Worm (Caenorhabditis elegans) whole organism, young adult: ENCODE data around the gene T06E6.15.

Experiments used
- B0035.1 ChIP-seq: sonication (generic microtip); optimal IDR thresholded peaks from 2 replicates; lab custom pipeline; 2016; ENCODE audit warnings: missing genetic modification characterization, mild to moderate bottlenecking, missing compliant biosample characterization, missing genotype, missing genetic modification reagents
- C17E4.6 ChIP-seq: fragments of 200-800 bp; sonication (Bioruptor generic); IDR thresholded peaks from 2 replicates; pipeline ENCODE4 v1.3.6; 2022; ENCODE audit warnings: missing genetic modification reagents, missing genetic modification characterization, missing compliant biosample characterization
- F22D6.2 ChIP-seq: sonication (generic microtip); optimal IDR thresholded peaks from 2 replicates; lab custom pipeline; 2016; ENCODE audit warnings: mild to moderate bottlenecking, missing genetic modification characterization, missing compliant biosample characterization
- F23B12.7 ChIP-seq: sonication (generic microtip); optimal IDR thresholded peaks from 2 replicates; lab custom pipeline; 2017; ENCODE audit warnings: missing genetic modification characterization, mild to moderate bottlenecking, missing compliant biosample characterization, antibody characterized with exemption, moderate library complexity; ENCODE audit not compliant: insufficient read depth
- F37B4.10 ChIP-seq: fragments of 200-800 bp; sonication (Bioruptor generic); IDR thresholded peaks from 2 replicates; pipeline ENCODE4 v1.3.6; 2022; ENCODE audit warnings: missing genetic modification characterization, missing compliant biosample characterization
- F49E8.2 ChIP-seq: sonication (generic microtip); optimal IDR thresholded peaks from 3 replicates; lab custom pipeline; 2017; ENCODE audit warnings: missing genetic modification characterization, mild to moderate bottlenecking, missing compliant biosample characterization, antibody characterized with exemption, moderate library complexity; ENCODE audit not compliant: insufficient read depth
- F57C9.4 ChIP-seq: sonication (generic microtip); optimal IDR thresholded peaks from 2 replicates; lab custom pipeline; 2017; ENCODE audit warnings: mild to moderate bottlenecking, missing genetic modification characterization, missing compliant biosample characterization
- K12H6.12 ChIP-seq: fragments of 200-800 bp; sonication (Bioruptor generic); optimal IDR thresholded peaks from 2 replicates; lab custom pipeline; 2018; ENCODE audit warnings: mild to moderate bottlenecking, missing genetic modification characterization, missing compliant biosample characterization
- T07F8.4 ChIP-seq: sonication (generic microtip); optimal IDR thresholded peaks from 2 replicates; lab custom pipeline; 2016; ENCODE audit warnings: mild to moderate bottlenecking, missing genetic modification characterization, moderate library complexity, missing compliant biosample characterization
- Y53F4B.3 ChIP-seq: fragments of 200-800 bp; sonication (Bioruptor generic); IDR thresholded peaks from 2 replicates; pipeline ENCODE4 v1.3.6; 2022; ENCODE audit warnings: missing genetic modification reagents, missing genetic modification characterization, missing compliant biosample characterization
- Y79H2A.3 ChIP-seq: fragments of 200-800 bp; sonication (Bioruptor generic); conservative IDR thresholded peaks from 2 replicates; pipeline ENCODE4 v1.3.6; 2022; ENCODE audit warnings: missing genetic modification reagents, missing genetic modification characterization, missing compliant biosample characterization
- Y95B8A.8 ChIP-seq: fragments of 200-800 bp; sonication (Bioruptor generic); IDR thresholded peaks from 2 replicates; pipeline ENCODE4 v1.3.6; 2022; ENCODE audit warnings: missing genetic modification reagents, missing genetic modification characterization, missing compliant biosample characterization
- akir-1 ChIP-seq: fragments of 200-800 bp; sonication (Bioruptor generic); optimal IDR thresholded peaks from 2 replicates; lab custom pipeline; 2018; ENCODE audit warnings: mild to moderate bottlenecking, missing genetic modification characterization, moderate library complexity, missing compliant biosample characterization
- aptf-2 ChIP-seq: fragments of 200-800 bp; sonication (Bioruptor generic); conservative IDR thresholded peaks from 2 replicates; pipeline ENCODE4 v1.3.6; 2022; ENCODE audit warnings: missing genetic modification reagents, missing genetic modification characterization, missing compliant biosample characterization
- athp-1 ChIP-seq: sonication (generic microtip); optimal IDR thresholded peaks from 2 replicates; lab custom pipeline; 2017; ENCODE audit warnings: mild to moderate bottlenecking, missing genetic modification characterization, missing compliant biosample characterization
- attf-3 ChIP-seq: fragments of 200-800 bp; sonication (Bioruptor generic); conservative IDR thresholded peaks from 2 replicates; pipeline ENCODE4 v1.3.6; 2022; ENCODE audit warnings: missing genetic modification reagents, missing genetic modification characterization, missing compliant biosample characterization
- ccch-3 ChIP-seq: fragments of 200-800 bp; sonication (Bioruptor generic); optimal IDR thresholded peaks from 2 replicates; lab custom pipeline; 2018; ENCODE audit warnings: mild to moderate bottlenecking, missing genetic modification characterization, missing compliant biosample characterization
- ceh-40 ChIP-seq: fragments of 200-800 bp; sonication (Bioruptor generic); IDR thresholded peaks from 2 replicates; pipeline ENCODE4 v1.3.6; 2022; ENCODE audit warnings: missing genetic modification characterization, missing compliant biosample characterization
- chd-7 ChIP-seq: sonication (generic microtip); optimal IDR thresholded peaks from 2 replicates; lab custom pipeline; 2016; ENCODE audit warnings: mild to moderate bottlenecking, missing genetic modification characterization, moderate library complexity, missing compliant biosample characterization
- dpl-1 ChIP-seq: fragments of 150-350 bp; optimal IDR thresholded peaks from 2 replicates; lab custom pipeline; 2014; ENCODE audit warnings: missing biosample characterization, missing genetic modification reagents, missing genetic modification characterization
- efl-1 ChIP-seq: fragments of 150-350 bp; optimal IDR thresholded peaks from 2 replicates; lab custom pipeline; 2014; ENCODE audit warnings: missing biosample characterization, missing genetic modification reagents, missing genetic modification characterization
- egl-18 ChIP-seq: fragments of 200-800 bp; sonication (Bioruptor generic); IDR thresholded peaks from 2 replicates; pipeline ENCODE4 v1.3.6; 2022; ENCODE audit warnings: missing genetic modification reagents, missing genetic modification characterization, missing compliant biosample characterization
- ekl-4 ChIP-seq: fragments of 200-800 bp; sonication (Bioruptor generic); IDR thresholded peaks from 2 replicates; pipeline ENCODE4 v1.3.6; 2022; ENCODE audit warnings: missing genetic modification reagents, missing genetic modification characterization, missing compliant biosample characterization
- him-1 ChIP-seq: sonication (generic microtip); optimal IDR thresholded peaks from 2 replicates; lab custom pipeline; 2016; ENCODE audit warnings: missing genotype, missing genetic modification reagents, missing genetic modification characterization, missing compliant biosample characterization
- hlh-12 ChIP-seq: sonication (generic microtip); optimal IDR thresholded peaks from 2 replicates; lab custom pipeline; 2016; ENCODE audit warnings: missing genetic modification characterization, missing compliant biosample characterization
- let-526 ChIP-seq: fragments of 200-800 bp; sonication (Bioruptor generic); IDR thresholded peaks from 2 replicates; pipeline ENCODE4 v1.3.6; 2022; ENCODE audit warnings: missing genetic modification reagents, missing genetic modification characterization, missing compliant biosample characterization
- lin-26 ChIP-seq: fragments of 200-800 bp; sonication (Bioruptor generic); IDR thresholded peaks from 2 replicates; pipeline ENCODE4 v1.3.6; 2022; ENCODE audit warnings: missing genetic modification reagents, missing genetic modification characterization, missing compliant biosample characterization
- madf-10 ChIP-seq: sonication (generic microtip); optimal IDR thresholded peaks from 2 replicates; lab custom pipeline; 2016; ENCODE audit warnings: mild to moderate bottlenecking, missing genetic modification characterization, missing compliant biosample characterization
- madf-6 ChIP-seq: fragments of 200-800 bp; sonication (Bioruptor generic); IDR thresholded peaks from 2 replicates; pipeline ENCODE4 v1.3.6; 2022; ENCODE audit warnings: missing genetic modification reagents, missing genetic modification characterization, missing compliant biosample characterization
- madf-8 ChIP-seq: fragments of 200-800 bp; sonication (Bioruptor generic); conservative IDR thresholded peaks from 2 replicates; pipeline ENCODE4 v1.3.6; 2022; ENCODE audit warnings: missing genetic modification reagents, missing genetic modification characterization, missing compliant biosample characterization
- mcd-1 ChIP-seq: fragments of 200-800 bp; sonication (Bioruptor generic); IDR thresholded peaks from 2 replicates; pipeline ENCODE4 v1.3.6; 2022; ENCODE audit warnings: missing genetic modification reagents, missing genetic modification characterization, missing compliant biosample characterization
- mel-28 ChIP-seq: sonication (generic microtip); optimal IDR thresholded peaks from 2 replicates; lab custom pipeline; 2016; ENCODE audit warnings: borderline replicate concordance, mild to moderate bottlenecking, missing genetic modification characterization, missing compliant biosample characterization
- pha-4 ChIP-seq: fragments of 150-350 bp; sonication (generic microtip); optimal IDR thresholded peaks from 2 replicates; lab custom pipeline; 2014; ENCODE audit warnings: missing biosample characterization, missing genetic modification reagents, missing genetic modification characterization
- rpc-1 ChIP-seq, 2 experiments: fragments of 150-350 bp in 1 of 2; sonication (generic microtip) in 1 of 2; optimal IDR thresholded peaks; 2 replicates each; lab custom pipeline; 2014 to 2018; ENCODE audit warnings: missing biosample characterization in 1 of 2, missing genetic modification characterization in 1 of 2, missing genetic modification reagents in 1 of 2, missing genotype in 1 of 2
- snpc-4 ChIP-seq, 5 experiments: fragments of 150-350 bp in 1 of 5; sonication (generic microtip) in 4 of 5; optimal IDR thresholded peaks; 2 replicates each; lab custom pipeline; 2014 to 2018; ENCODE audit warnings: missing genetic modification characterization in 5 of 5, missing biosample characterization in 3 of 5, antibody characterized with exemption in 2 of 5, mild to moderate bottlenecking in 2 of 5, missing compliant biosample characterization in 2 of 5, missing genotype in 2 of 5, moderate library complexity in 2 of 5, missing genetic modification reagents in 1 of 5
- tlf-1 ChIP-seq: fragments of 200-800 bp; sonication (Bioruptor generic); optimal IDR thresholded peaks from 2 replicates; lab custom pipeline; 2018; ENCODE audit warnings: mild to moderate bottlenecking, missing genetic modification characterization, missing compliant biosample characterization
- ztf-3 ChIP-seq: fragments of 200-800 bp; sonication (Bioruptor generic); optimal IDR thresholded peaks from 2 replicates; lab custom pipeline; 2018; ENCODE audit warnings: mild to moderate bottlenecking, missing genetic modification characterization, missing compliant biosample characterization

Gene T06E6.15

ce11 chrV:15417822-15418221, 18.2 kb upstream of the T06E6.15 start, which contains the start of gene T06E6.10:
Gene T06E6.10 (plus strand): TSS chrV:15418122.
- TF ChIP-seq athp-1 (tag; lab: Kevin White, UChicago): no peak
- no peak for TF ChIP-seq Y95B8A.8
- TF ChIP-seq ccch-3 (GFP tag; lab: Kevin White, UChicago): no peak
- TF ChIP-seq F23B12.7 (tag; lab: Kevin White, UChicago): no peak
- TF ChIP-seq madf-6: no peak
- no peak for TF ChIP-seq C17E4.6 (GFP tag; lab: Robert Waterston, UW)
- TF ChIP-seq tlf-1 (GFP tag; lab: Kevin White, UChicago): no peak

- TF ChIP-seq ceh-40 (GFP tag; lab: Robert Waterston, UW): no peak
- no peak for TF ChIP-seq dpl-1 (GFP tag; lab: Kevin White, UChicago)
- no peak for TF ChIP-seq madf-8 (GFP tag; lab: Robert Waterston, UW)
- no peak for TF ChIP-seq pha-4 (tag; lab: Kevin White, UChicago)
- no peak for TF ChIP-seq F22D6.2
- TF ChIP-seq T07F8.4 (tag; lab: Kevin White, UChicago): no peak
- no peak for TF ChIP-seq egl-18 (GFP tag; lab: Robert Waterston, UW)
- TF ChIP-seq aptf-2: no peak
- no peak for TF ChIP-seq let-526 (GFP tag; lab: Robert Waterston, UW)
- TF ChIP-seq efl-1: no peak
- TF ChIP-seq akir-1: no peak
- no peak for TF ChIP-seq F49E8.2 (tag; lab: Kevin White, UChicago)
- TF ChIP-seq B0035.1 (tag; lab: Kevin White, UChicago): no peak
Measured at ce11 chrV:15415951-15416350, 16.4 kb upstream of the T06E6.15 start, which contains the start of gene srh-265. Gene srh-265 (plus strand): TSS chrV:15416251.

ce11 chrV:15413847-15414246, 14.3 kb upstream of the T06E6.15 start, which contains the start of gene srh-264:
Gene srh-264 (plus strand): TSS chrV:15414147.
- TF ChIP-seq F37B4.10 (GFP tag; lab: Robert Waterston, UW) (no peak), let-526 (GFP tag; lab: Robert Waterston, UW) (no peak), madf-10 (tag; lab: Kevin White, UChicago) (no peak), him-1 (tag; lab: Kevin White, UChicago) (no peak), ekl-4 (no peak), Y53F4B.3 (GFP tag; lab: Robert Waterston, UW) (no peak), egl-18 (GFP tag; lab: Robert Waterston, UW) (no peak), mel-28 (tag; lab: Kevin White, UChicago) (no peak), ztf-3 (no peak), Y79H2A.3 (GFP tag; lab: Robert Waterston, UW) (no peak), snpc-4 (GFP tag; optimal IDR thresholded peaks at IDR 0.05; lab: Kevin White, UChicago) (no peak), snpc-4 (tag; optimal IDR thresholded peaks at IDR 0.05; lab: Kevin White, UChicago) (no peak), chd-7 (no peak), rpc-1 (optimal IDR thresholded peaks at IDR 0.05; lab: Kevin White, UChicago) (no peak), rpc-1 (tag; optimal IDR thresholded peaks at IDR 0.05; lab: Kevin White, UChicago) (no peak), F57C9.4 (tag; lab: Kevin White, UChicago) (no peak), K12H6.12 (no peak), attf-3 (GFP tag; lab: Robert Waterston, UW) (no peak), efl-1 (no peak), lin-26 (GFP tag; lab: Robert Waterston, UW) (no peak), hlh-12 (no peak), mcd-1 (GFP tag; lab: Robert Waterston, UW) (no peak)
